Fruit fly (Drosophila melanogaster) whole organism, wandering third instar larva: ENCODE results near the gene CG18666.

ENCODE experiments used
- Abd-B ChIP-seq: fragments of >200 bp; optimal IDR thresholded peaks from 2 replicates; lab custom pipeline; 2017; ENCODE audit warnings: missing biosample characterization, missing genetic modification characterization
- CG32264 ChIP-seq: fragments of 200-800 bp; sonication (Bioruptor generic); optimal IDR thresholded peaks from 2 replicates; lab custom pipeline; 2016; ENCODE audit warnings: missing biosample characterization, missing genetic modification characterization
- CG9705 ChIP-seq: fragments of 200-800 bp; sonication (Bioruptor generic); optimal IDR thresholded peaks from 2 replicates; lab custom pipeline; 2018; ENCODE audit warnings: missing biosample characterization, mild to moderate bottlenecking, missing genetic modification characterization
- CrebA ChIP-seq: fragments of 200-800 bp; sonication (Bioruptor generic); optimal IDR thresholded peaks from 2 replicates; lab custom pipeline; 2016; ENCODE audit warnings: missing biosample characterization, mild to moderate bottlenecking, missing genetic modification characterization, borderline replicate concordance
- Dfd ChIP-seq: fragments of >200 bp; optimal IDR thresholded peaks from 2 replicates; lab custom pipeline; 2017; ENCODE audit warnings: missing biosample characterization, missing genetic modification characterization
- Dif ChIP-seq: fragments of 200-275, 200-300 bp; sonication (Bioruptor generic); optimal IDR thresholded peaks from 2 replicates; lab custom pipeline; 2018; ENCODE audit warnings: missing biosample characterization, missing genetic modification characterization; ENCODE audit not compliant: partially characterized antibody
- GATAd ChIP-seq: sonication (Bioruptor generic); optimal IDR thresholded peaks from 2 replicates; lab custom pipeline; 2016; ENCODE audit warnings: missing biosample characterization, missing genetic modification characterization
- HLH106 ChIP-seq: fragments of 200-800 bp; optimal IDR thresholded peaks from 3 replicates; lab custom pipeline; 2019; ENCODE audit warnings: missing biosample characterization, mild to moderate bottlenecking, missing genetic modification characterization, moderate library complexity
- Hnf4 ChIP-seq: fragments of 200-800 bp; sonication (Bioruptor generic); optimal IDR thresholded peaks from 2 replicates; lab custom pipeline; 2016; ENCODE audit warnings: missing biosample characterization, mild to moderate bottlenecking, missing genetic modification characterization
- Hr78 ChIP-seq: fragments of >200 bp; optimal IDR thresholded peaks from 2 replicates; lab custom pipeline; 2017; ENCODE audit warnings: missing biosample characterization, missing genetic modification characterization
- Hr83 ChIP-seq: fragments of 200-300 bp; sonication (Bioruptor generic); optimal IDR thresholded peaks from 2 replicates; lab custom pipeline; 2016; ENCODE audit warnings: missing biosample characterization, mild to moderate bottlenecking, missing genetic modification characterization, moderate library complexity; ENCODE audit not compliant: poor library complexity, severe bottlenecking
- Jra ChIP-seq: sonication (Bioruptor generic); optimal IDR thresholded peaks from 2 replicates; lab custom pipeline; 2016; ENCODE audit warnings: missing biosample characterization, missing genetic modification characterization
- Mio ChIP-seq: sonication (Bioruptor generic); optimal IDR thresholded peaks from 2 replicates; lab custom pipeline; 2016; ENCODE audit warnings: missing biosample characterization, missing genetic modification characterization
- Myc ChIP-seq: fragments of >200 bp; optimal IDR thresholded peaks from 2 replicates; lab custom pipeline; 2017
- N ChIP-seq: fragments of >200 bp; optimal IDR thresholded peaks from 2 replicates; lab custom pipeline; 2018; ENCODE audit warnings: missing biosample characterization, missing external identifiers, missing genetic modification characterization
- OdsH ChIP-seq: fragments of 200-800 bp; sonication (Bioruptor generic); optimal IDR thresholded peaks from 2 replicates; lab custom pipeline; 2016; ENCODE audit warnings: missing biosample characterization, mild to moderate bottlenecking, missing genetic modification characterization
- Rel ChIP-seq, 2 experiments: fragments of 200-800 bp; sonication (Bioruptor generic) in 1 of 2; optimal IDR thresholded peaks; 2 replicates in 1 of 2; 3 replicates in 1 of 2; lab custom pipeline; 2016 to 2019; ENCODE audit warnings: mild to moderate bottlenecking in 2 of 2, missing biosample characterization in 2 of 2, missing genetic modification characterization in 2 of 2, moderate library complexity in 1 of 2
- Sp1 ChIP-seq: fragments of 200-800 bp; sonication (Bioruptor generic); optimal IDR thresholded peaks from 3 replicates; lab custom pipeline; 2019; ENCODE audit warnings: missing biosample characterization, mild to moderate bottlenecking, missing genetic modification characterization, moderate library complexity
- Vsx2 ChIP-seq: fragments of 200-300, 225-300 bp; sonication (Bioruptor generic); optimal IDR thresholded peaks from 2 replicates; lab custom pipeline; 2018; ENCODE audit warnings: missing biosample characterization, missing genetic modification characterization; ENCODE audit not compliant: partially characterized antibody
- br ChIP-seq: fragments of 200-800 bp; sonication (Bioruptor generic); optimal IDR thresholded peaks from 2 replicates; lab custom pipeline; 2016; ENCODE audit warnings: missing biosample characterization, missing genetic modification characterization
- brk ChIP-seq: fragments of 200-800 bp; sonication (Bioruptor generic); optimal IDR thresholded peaks from 2 replicates; lab custom pipeline; 2016; ENCODE audit warnings: missing biosample characterization, mild to moderate bottlenecking, missing genetic modification characterization
- dl ChIP-seq, 2 experiments: fragments of 175-275, 200-275 bp in 1 of 2; fragments of 200-275 bp in 1 of 2; sonication (Bioruptor generic); optimal IDR thresholded peaks; lab custom pipeline; 2018; ENCODE audit warnings: mild to moderate bottlenecking in 2 of 2, missing biosample characterization in 2 of 2, missing genetic modification characterization in 2 of 2, moderate library complexity in 2 of 2; ENCODE audit not compliant: partially characterized antibody in 2 of 2, insufficient read depth in 1 of 2
- dmrt93B ChIP-seq: fragments of 200-800 bp; sonication (Bioruptor generic); optimal IDR thresholded peaks from 2 replicates; lab custom pipeline; 2018; ENCODE audit warnings: missing biosample characterization, mild to moderate bottlenecking, missing genetic modification characterization
- dsf ChIP-seq: sonication (Bioruptor generic); optimal IDR thresholded peaks from 2 replicates; lab custom pipeline; 2016; ENCODE audit warnings: missing biosample characterization, missing genetic modification characterization, borderline replicate concordance
- ey ChIP-seq: fragments of 200-800 bp; sonication (Bioruptor generic); optimal IDR thresholded peaks from 2 replicates; lab custom pipeline; 2016; ENCODE audit warnings: missing biosample characterization, missing genetic modification characterization
- foxo ChIP-seq, 2 experiments: fragments of 200-800 bp; sonication (Bioruptor generic); optimal IDR thresholded peaks; 2 replicates in 1 of 2; 3 replicates in 1 of 2; lab custom pipeline; 2016 to 2017; ENCODE audit warnings: missing biosample characterization in 2 of 2, missing genetic modification characterization in 2 of 2
- fru ChIP-seq: fragments of 200-800 bp; sonication (Bioruptor generic); optimal IDR thresholded peaks from 3 replicates; lab custom pipeline; 2016; ENCODE audit warnings: missing biosample characterization, mild to moderate bottlenecking, missing genetic modification characterization
- h ChIP-seq: fragments of 200-800 bp; sonication (Bioruptor generic); optimal IDR thresholded peaks from 3 replicates; lab custom pipeline; 2016; ENCODE audit warnings: missing biosample characterization, mild to moderate bottlenecking, missing genetic modification characterization
- jim ChIP-seq: fragments of 175-275, 200-325 bp; sonication (Bioruptor generic); optimal IDR thresholded peaks from 2 replicates; lab custom pipeline; 2016; ENCODE audit warnings: missing biosample characterization, mild to moderate bottlenecking, missing genetic modification characterization
- lola ChIP-seq: fragments of >200 bp; optimal IDR thresholded peaks from 2 replicates; lab custom pipeline; 2017; ENCODE audit warnings: missing biosample characterization, missing genetic modification characterization
- pan ChIP-seq: fragments of >200 bp; optimal IDR thresholded peaks from 2 replicates; lab custom pipeline; 2017
- psq ChIP-seq: fragments of 200-800 bp; sonication (Bioruptor generic); optimal IDR thresholded peaks from 3 replicates; lab custom pipeline; 2017; ENCODE audit warnings: missing biosample characterization, mild to moderate bottlenecking, missing genetic modification characterization, moderate library complexity
- rgr ChIP-seq: fragments of 200-800 bp; sonication (Bioruptor generic); optimal IDR thresholded peaks from 3 replicates; lab custom pipeline; 2016; ENCODE audit warnings: missing biosample characterization, mild to moderate bottlenecking, missing genetic modification characterization
- sage ChIP-seq: fragments of 200-800 bp; sonication (Bioruptor generic); optimal IDR thresholded peaks from 2 replicates; lab custom pipeline; 2016; ENCODE audit warnings: missing biosample characterization, mild to moderate bottlenecking, missing genetic modification characterization
- sv ChIP-seq: fragments of 200-800 bp; sonication (Bioruptor generic); optimal IDR thresholded peaks from 3 replicates; lab custom pipeline; 2016; ENCODE audit warnings: missing biosample characterization, missing genetic modification characterization
- tai ChIP-seq: sonication (Bioruptor generic); optimal IDR thresholded peaks from 2 replicates; lab custom pipeline; 2016; ENCODE audit warnings: missing biosample characterization, missing genetic modification characterization
- usp ChIP-seq: fragments of >200 bp; optimal IDR thresholded peaks from 2 replicates; lab custom pipeline; 2017; ENCODE audit warnings: missing biosample characterization, missing genetic modification characterization
- woc ChIP-seq: sonication (Bioruptor generic); optimal IDR thresholded peaks from 2 replicates; lab custom pipeline; 2016; ENCODE audit warnings: missing biosample characterization, mild to moderate bottlenecking, missing genetic modification characterization

CG18666 gene

DNA sequence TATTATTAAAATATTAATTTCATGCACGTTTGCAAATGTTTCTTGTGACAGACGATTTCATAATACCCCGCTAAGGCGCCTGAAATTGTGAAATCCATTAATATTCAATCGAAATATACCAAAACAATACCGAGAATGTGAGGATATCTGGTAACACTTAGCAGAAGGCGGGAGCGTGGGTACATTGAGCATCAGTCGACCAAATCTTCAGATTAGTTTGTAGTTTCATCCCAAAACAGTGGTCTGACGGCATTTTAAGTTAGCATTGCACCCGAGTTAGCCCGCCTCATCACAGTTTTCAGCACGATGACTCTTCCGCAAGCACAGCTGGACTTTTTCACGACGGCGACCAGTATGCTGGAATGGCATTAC lies 29.9 kb upstream of the CG18666 start, which contains the start of gene Nup154:
Gene Nup154 (plus strand): TSS at position 147 of the 372 bp plus-strand sequence.
- no peak for TF ChIP-seq sage (GFP tag; lab: Kevin White, UChicago)
- no peak for TF ChIP-seq HLH106 (tag; lab: Kevin White, UChicago)
- TF ChIP-seq dsf, result no peak
- no peak for TF ChIP-seq Abd-B (GFP tag; lab: Kevin White, UChicago)
- TF ChIP-seq foxo (GFP tag; optimal IDR thresholded peaks at IDR 0.05; lab: Kevin White, UChicago), result no peak
- TF ChIP-seq pan (lab: Kevin White, UChicago), result no peak
- TF ChIP-seq ey (GFP tag; lab: Kevin White, UChicago), result no peak
- no peak for TF ChIP-seq CG9705 (GFP tag; lab: Kevin White, UChicago)
- TF ChIP-seq jim (GFP tag; lab: Kevin White, UChicago), result no peak

dm6 chr2L:11010999-11011398 lies 23.6 kb upstream of the CG18666 start, which contains the start of the genes Art8 and dUTPase:
Art8 (minus strand) TSS chr2L:11011086.
dUTPase (plus strand) TSS chr2L:11011312.
- TF ChIP-seq lola (GFP tag; lab: Kevin White, UChicago), result no peak
- TF ChIP-seq jim (GFP tag; lab: Kevin White, UChicago), result no peak
- TF ChIP-seq woc (GFP tag; lab: Kevin White, UChicago), result no peak
- TF ChIP-seq Myc (lab: Kevin White, UChicago), result peak; percentile 40
- no peak for TF ChIP-seq Abd-B (GFP tag; lab: Kevin White, UChicago)
- peak; percentile 56 for TF ChIP-seq fru
- no peak for TF ChIP-seq dmrt93B
- TF ChIP-seq CG32264, result no peak
- TF ChIP-seq sv (GFP tag; lab: Kevin White, UChicago), result peak; percentile 72
- no peak for TF ChIP-seq Hr83 (GFP tag; lab: Kevin White, UChicago)
- peak; percentile 69 for TF ChIP-seq psq (GFP tag; lab: Kevin White, UChicago)
- peak; percentile 76 for TF ChIP-seq h
- TF ChIP-seq OdsH (GFP tag; lab: Kevin White, UChicago), result peak; percentile 70
- no peak for TF ChIP-seq pan (lab: Kevin White, UChicago)
- TF ChIP-seq Dif (GFP tag; lab: Kevin White, UChicago), result no peak
- TF ChIP-seq Mio (GFP tag; lab: Kevin White, UChicago), result no peak
- no peak for TF ChIP-seq CrebA (GFP tag; lab: Kevin White, UChicago)
- TF ChIP-seq Dfd, result no peak
- TF ChIP-seq sage (GFP tag; lab: Kevin White, UChicago), result peak; percentile 74
- TF ChIP-seq Jra (GFP tag; lab: Kevin White, UChicago), result peak; percentile 78
- no peak for TF ChIP-seq dl (GFP tag; optimal IDR thresholded peaks at IDR 0.05; lab: Kevin White, UChicago; ENCODE audit: insufficient read depth in 1 of 2, partially characterized antibody in 2 of 2)
- TF ChIP-seq foxo (GFP tag; optimal IDR thresholded peaks at IDR 0.05; lab: Kevin White, UChicago), result peak in 1 of 2 experiments; percentile 84
- TF ChIP-seq usp, result no peak
- TF ChIP-seq CG9705 (GFP tag; lab: Kevin White, UChicago), result peak; percentile 24
- peak; percentile 68 for TF ChIP-seq Sp1 (GFP tag; lab: Kevin White, UChicago)
- TF ChIP-seq brk (GFP tag; lab: Kevin White, UChicago), result no peak
- TF ChIP-seq Hr78, result no peak
- TF ChIP-seq GATAd (GFP tag; lab: Kevin White, UChicago), result no peak
- no peak for TF ChIP-seq N (GFP tag; lab: Kevin White, UChicago)
- TF ChIP-seq br (GFP tag; lab: Kevin White, UChicago), result peak; percentile 51
- no peak for TF ChIP-seq Vsx2 (GFP tag; lab: Kevin White, UChicago)
- no peak for TF ChIP-seq Rel (GFP tag; optimal IDR thresholded peaks at IDR 0.05; lab: Kevin White, UChicago)
- TF ChIP-seq Rel (tag; optimal IDR thresholded peaks at IDR 0.05; lab: Kevin White, UChicago), result peak; percentile 43
- peak; percentile 79 for TF ChIP-seq dsf
- TF ChIP-seq HLH106 (tag; lab: Kevin White, UChicago), result peak; percentile 68
- TF ChIP-seq tai, result no peak
- peak; percentile 73 for TF ChIP-seq rgr (GFP tag; lab: Kevin White, UChicago)
- TF ChIP-seq ey (GFP tag; lab: Kevin White, UChicago), result peak; percentile 51
- TF ChIP-seq Hnf4 (GFP tag; lab: Kevin White, UChicago), result peak; percentile 83
